Worm (Caenorhabditis elegans): ENCODE results near the gene C52E2.3.

The C52E2.3 gene

ce11 chrII:1864278-1864677 lies 13.2 kb downstream of the C52E2.3 start, which contains the start of gene C16C4.17:
Gene C16C4.17 (plus strand): TSS chrII:1864578.
- no peak for TF ChIP-seq cog-1 (tag; optimal IDR thresholded peaks at IDR 0.05)
- no peak for TF ChIP-seq ztf-29 (GFP tag; IDR thresholded peaks at IDR 0.05)
- no peak for TF ChIP-seq flt-1 (GFP tag; IDR thresholded peaks at IDR 0.05)
- no peak for TF ChIP-seq ztf-23 (GFP tag; IDR thresholded peaks at IDR 0.05)
- TF ChIP-seq klf-2 (GFP tag; conservative IDR thresholded peaks at IDR 0.05) = no peak
- no peak for TF ChIP-seq tab-1 (GFP tag; IDR thresholded peaks at IDR 0.05)
- TF ChIP-seq T22C8.4 (GFP tag; IDR thresholded peaks at IDR 0.05) = no peak
- TF ChIP-seq ref-1 (GFP tag; conservative IDR thresholded peaks at IDR 0.05) = no peak
- no peak for TF ChIP-seq med-1 (GFP tag; optimal IDR thresholded peaks at IDR 0.05; ENCODE audit: insufficient read depth)

- TF ChIP-seq klf-2 (GFP tag; conservative IDR thresholded peaks at IDR 0.05) = no peak
- no peak for TF ChIP-seq flt-1 (GFP tag; IDR thresholded peaks at IDR 0.05)
- no peak for TF ChIP-seq ref-1 (GFP tag; conservative IDR thresholded peaks at IDR 0.05)
- TF ChIP-seq T22C8.4 (GFP tag; IDR thresholded peaks at IDR 0.05) = no peak
- no peak for TF ChIP-seq ztf-29 (GFP tag; IDR thresholded peaks at IDR 0.05)
- no peak for TF ChIP-seq cog-1 (tag; optimal IDR thresholded peaks at IDR 0.05)
Measured at ce11 chrII:1865683-1866431, 14.8 kb downstream of the C52E2.3 start, which contains the start of gene math-15. Gene math-15 (plus strand): TSS chrII:1866381.

- TF ChIP-seq med-1 (GFP tag; optimal IDR thresholded peaks at IDR 0.05; ENCODE audit: insufficient read depth) (no peak), ref-1 (GFP tag; conservative IDR thresholded peaks at IDR 0.05) (no peak), cog-1 (tag; optimal IDR thresholded peaks at IDR 0.05) (no peak), ztf-29 (GFP tag; IDR thresholded peaks at IDR 0.05) (no peak), T22C8.4 (GFP tag; IDR thresholded peaks at IDR 0.05) (no peak), flt-1 (GFP tag; IDR thresholded peaks at IDR 0.05) (no peak), tab-1 (GFP tag; IDR thresholded peaks at IDR 0.05) (no peak), ztf-23 (GFP tag; IDR thresholded peaks at IDR 0.05) (no peak), klf-2 (GFP tag; conservative IDR thresholded peaks at IDR 0.05) (no peak)
Measured at ce11 chrII:1869120-1869519, 18.1 kb downstream of the C52E2.3 start, which contains the start of gene math-14. Gene math-14 (plus strand): TSS chrII:1869420.

ce11 chrII:1870875-1871592 lies 20.0 kb downstream of the C52E2.3 start, which contains the start of gene math-10:
Gene math-10 (plus strand): TSS chrII:1871542.
- no peak for TF ChIP-seq ztf-23 (GFP tag; IDR thresholded peaks at IDR 0.05)
- no peak for TF ChIP-seq ref-1 (GFP tag; conservative IDR thresholded peaks at IDR 0.05)
- TF ChIP-seq klf-2 (GFP tag; conservative IDR thresholded peaks at IDR 0.05) = no peak
- no peak for TF ChIP-seq tab-1 (GFP tag; IDR thresholded peaks at IDR 0.05)

- TF ChIP-seq med-1 (GFP tag; optimal IDR thresholded peaks at IDR 0.05; ENCODE audit: insufficient read depth) = no peak
- TF ChIP-seq ref-1 (GFP tag; conservative IDR thresholded peaks at IDR 0.05) = no peak
- no peak for TF ChIP-seq T22C8.4 (GFP tag; IDR thresholded peaks at IDR 0.05)
- TF ChIP-seq flt-1 (GFP tag; IDR thresholded peaks at IDR 0.05) = no peak
- TF ChIP-seq klf-2 (GFP tag; conservative IDR thresholded peaks at IDR 0.05) = no peak
Measured at ce11 chrII:1875658-1876057, 24.6 kb downstream of the C52E2.3 start, which contains the start of gene math-13. Gene math-13 (plus strand): TSS chrII:1875958.

ce11 chrII:1878663-1879062 lies 27.6 kb downstream of the C52E2.3 start, which contains the start of gene math-16:
Gene math-16 (minus strand): TSS chrII:1878763.
- TF ChIP-seq flt-1 (GFP tag; IDR thresholded peaks at IDR 0.05) = no peak
- TF ChIP-seq med-1 (GFP tag; optimal IDR thresholded peaks at IDR 0.05; ENCODE audit: insufficient read depth) = no peak
- TF ChIP-seq klf-2 (GFP tag; conservative IDR thresholded peaks at IDR 0.05) = no peak
- no peak for TF ChIP-seq ztf-29 (GFP tag; IDR thresholded peaks at IDR 0.05)
- no peak for TF ChIP-seq ref-1 (GFP tag; conservative IDR thresholded peaks at IDR 0.05)

ce11 chrII:1882705-1883104 lies 31.7 kb downstream of the C52E2.3 start, which contains the start of gene math-5:
Gene math-5 (minus strand): TSS chrII:1882805.
- TF ChIP-seq tab-1 (GFP tag; IDR thresholded peaks at IDR 0.05) = no peak
- TF ChIP-seq T22C8.4 (GFP tag; IDR thresholded peaks at IDR 0.05) = no peak
- TF ChIP-seq klf-2 (GFP tag; conservative IDR thresholded peaks at IDR 0.05) = no peak
- TF ChIP-seq ztf-29 (GFP tag; IDR thresholded peaks at IDR 0.05) = no peak
- no peak for TF ChIP-seq med-1 (GFP tag; optimal IDR thresholded peaks at IDR 0.05; ENCODE audit: insufficient read depth)
- TF ChIP-seq cog-1 (tag; optimal IDR thresholded peaks at IDR 0.05) = no peak
- no peak for TF ChIP-seq ztf-23 (GFP tag; IDR thresholded peaks at IDR 0.05)
- no peak for TF ChIP-seq flt-1 (GFP tag; IDR thresholded peaks at IDR 0.05)
- TF ChIP-seq ref-1 (GFP tag; conservative IDR thresholded peaks at IDR 0.05) = no peak

ce11 chrII:1884635-1885034 lies 33.6 kb downstream of the C52E2.3 start, which contains the start of gene math-6:
Gene math-6 (minus strand): TSS chrII:1884735.
- TF ChIP-seq cog-1 (tag; optimal IDR thresholded peaks at IDR 0.05) (no peak), med-1 (GFP tag; optimal IDR thresholded peaks at IDR 0.05; ENCODE audit: insufficient read depth) (no peak), T22C8.4 (GFP tag; IDR thresholded peaks at IDR 0.05) (no peak), klf-2 (GFP tag; conservative IDR thresholded peaks at IDR 0.05) (no peak), flt-1 (GFP tag; IDR thresholded peaks at IDR 0.05) (no peak), ztf-29 (GFP tag; IDR thresholded peaks at IDR 0.05) (no peak), ref-1 (GFP tag; conservative IDR thresholded peaks at IDR 0.05) (no peak), ztf-23 (GFP tag; IDR thresholded peaks at IDR 0.05) (no peak), tab-1 (GFP tag; IDR thresholded peaks at IDR 0.05) (no peak)

- TF ChIP-seq ztf-29 (GFP tag; IDR thresholded peaks at IDR 0.05) (no peak), med-1 (GFP tag; optimal IDR thresholded peaks at IDR 0.05; ENCODE audit: insufficient read depth) (no peak), T22C8.4 (GFP tag; IDR thresholded peaks at IDR 0.05) (no peak), klf-2 (GFP tag; conservative IDR thresholded peaks at IDR 0.05) (no peak), ztf-23 (GFP tag; IDR thresholded peaks at IDR 0.05) (no peak), ref-1 (GFP tag; conservative IDR thresholded peaks at IDR 0.05) (no peak), cog-1 (tag; optimal IDR thresholded peaks at IDR 0.05) (no peak), flt-1 (GFP tag; IDR thresholded peaks at IDR 0.05) (no peak), tab-1 (GFP tag; IDR thresholded peaks at IDR 0.05) (no peak)
Measured at ce11 chrII:1886379-1886778, 35.3 kb downstream of the C52E2.3 start, which contains the start of gene math-7. Gene math-7 (minus strand): TSS chrII:1886479.

All from whole organism, midembryonic.